Worm (Caenorhabditis elegans) whole organism, L4/young adult: Measurements from ENCODE around the gene fil-2.

Experiments used
- W03F9.2 ChIP-seq: fragments of 150-350 bp; optimal IDR thresholded peaks from 2 replicates; lab custom pipeline; 2014; ENCODE audit warnings: missing biosample characterization, missing genetic modification characterization
- dao-5 ChIP-seq: sonication (generic microtip); optimal IDR thresholded peaks from 2 replicates; lab custom pipeline; 2016; ENCODE audit warnings: missing genotype, missing genetic modification characterization, moderate library complexity, missing compliant biosample characterization

- TF ChIP-seq dao-5 (tag; lab: Kevin White, UChicago) = no peak
- no peak for TF ChIP-seq W03F9.2 (tag; lab: Kevin White, UChicago)
Observed at ce11 chrV:6250959-6251598, 27.8 kb upstream of the fil-2 start.
